Fruit fly (Drosophila melanogaster) whole organism, embryonic: ENCODE data around the gene Fgop2.

ENCODE experiments used
- Abd-B ChIP-seq: fragments of 200-800 bp; sonication (Bioruptor generic); optimal IDR thresholded peaks from 2 replicates; lab custom pipeline; 2018; ENCODE audit warnings: missing biosample characterization, mild to moderate bottlenecking, missing genetic modification characterization, moderate library complexity
- B-H1 ChIP-seq: fragments of 200-800 bp; sonication (Bioruptor generic); IDR thresholded peaks from 3 replicates; pipeline ENCODE4 v1.3.6; 2022; ENCODE audit warnings: missing biosample characterization, missing genetic modification characterization
- CG10209 ChIP-seq: fragments of 200-800 bp; sonication (Bioruptor generic); optimal IDR thresholded peaks from 3 replicates; lab custom pipeline; 2017; ENCODE audit warnings: missing biosample characterization, mild to moderate bottlenecking, missing genetic modification characterization, missing genetic modification reagents
- CG13287 ChIP-seq: fragments of 200-800 bp; sonication (Bioruptor generic); IDR thresholded peaks from 2 replicates; pipeline ENCODE4 v1.3.6; 2022; ENCODE audit warnings: missing biosample characterization, missing genetic modification characterization; ENCODE audit not compliant: partially characterized antibody
- CG15073 ChIP-seq: fragments of 200-800 bp; sonication (Bioruptor generic); optimal IDR thresholded peaks from 2 replicates; lab custom pipeline; 2016; ENCODE audit warnings: missing biosample characterization, missing genetic modification characterization
- CG17328 ChIP-seq: fragments of 200-800 bp; sonication (Bioruptor generic); IDR thresholded peaks from 2 replicates; pipeline ENCODE4 v1.3.6; 2022; ENCODE audit warnings: missing biosample characterization, missing genetic modification characterization
- CG18476 ChIP-seq: fragments of 200-800 bp; sonication (Bioruptor generic); optimal IDR thresholded peaks from 2 replicates; lab custom pipeline; 2016; ENCODE audit warnings: missing biosample characterization, mild to moderate bottlenecking, missing genetic modification characterization
- CG2199 ChIP-seq: fragments of 200-800 bp; sonication (Bioruptor generic); IDR thresholded peaks from 3 replicates; pipeline ENCODE4 v1.3.6; 2022; ENCODE audit warnings: missing biosample characterization, missing genetic modification characterization
- CG3163 ChIP-seq: fragments of 200-800 bp; sonication (Bioruptor generic); optimal IDR thresholded peaks from 3 replicates; lab custom pipeline; 2016; ENCODE audit warnings: missing biosample characterization, missing genetic modification characterization
- CG34224 ChIP-seq: fragments of 200-800 bp; sonication (Bioruptor generic); IDR thresholded peaks from 3 replicates; pipeline ENCODE4 v1.3.6; 2022; ENCODE audit warnings: missing biosample characterization, missing genetic modification characterization; ENCODE audit not compliant: partially characterized antibody
- CG4820 ChIP-seq: fragments of 200-800 bp; sonication (Bioruptor generic); optimal IDR thresholded peaks from 3 replicates; lab custom pipeline; 2016; ENCODE audit warnings: missing biosample characterization, missing genetic modification characterization
- CG7556 ChIP-seq: fragments of 200-800 bp; sonication (Bioruptor generic); optimal IDR thresholded peaks from 2 replicates; lab custom pipeline; 2017; ENCODE audit warnings: missing biosample characterization, mild to moderate bottlenecking, missing genetic modification characterization
- CG7745 ChIP-seq: fragments of 200-800 bp; sonication (Bioruptor generic); optimal IDR thresholded peaks from 2 replicates; lab custom pipeline; 2018; ENCODE audit warnings: missing biosample characterization, mild to moderate bottlenecking, missing genetic modification characterization, moderate library complexity
- CG8290 ChIP-seq, 3 experiments: fragments of 200-800 bp; sonication (Bioruptor generic); optimal IDR thresholded peaks; 2 replicates each; lab custom pipeline; 2016 to 2019; ENCODE audit warnings: missing biosample characterization in 3 of 3, missing genetic modification characterization in 3 of 3, mild to moderate bottlenecking in 2 of 3, moderate library complexity in 1 of 3
- Doc3 ChIP-seq: fragments of 200-800 bp; sonication (Bioruptor generic); IDR thresholded peaks from 3 replicates; pipeline ENCODE4 v1.3.6; 2022; ENCODE audit warnings: missing biosample characterization, missing genetic modification characterization; ENCODE audit not compliant: partially characterized antibody
- E2f1 ChIP-seq: fragments of 200-800 bp; sonication (Bioruptor generic); IDR thresholded peaks from 2 replicates; pipeline ENCODE4 v1.3.6; 2022; ENCODE audit warnings: missing biosample characterization, missing genetic modification characterization
- Eip74EF ChIP-seq, 2 experiments: fragments of 200-800 bp in 1 of 2; fragments of >200 bp in 1 of 2; sonication (Bioruptor generic) in 1 of 2; optimal IDR thresholded peaks; 2 replicates each; lab custom pipeline; 2017 to 2019; ENCODE audit warnings: missing biosample characterization in 2 of 2, missing genetic modification characterization in 2 of 2, mild to moderate bottlenecking in 1 of 2, moderate library complexity in 1 of 2
- Hr39 ChIP-seq: fragments of >200 bp; optimal IDR thresholded peaks from 2 replicates; lab custom pipeline; 2017
- Jarid2 ChIP-seq: fragments of 200-800 bp; sonication (Bioruptor generic); optimal IDR thresholded peaks from 3 replicates; lab custom pipeline; 2017; ENCODE audit warnings: mild to moderate bottlenecking, missing biosample characterization, missing genetic modification reagents, missing genetic modification characterization
- MBD-R2 ChIP-seq: fragments of 200-800 bp; sonication (Bioruptor generic); IDR thresholded peaks from 2 replicates; pipeline ENCODE4 v1.3.6; 2022; ENCODE audit warnings: missing biosample characterization, missing genetic modification characterization
- Max ChIP-seq: fragments of 200-800 bp; sonication (Bioruptor generic); optimal IDR thresholded peaks from 2 replicates; lab custom pipeline; 2016; ENCODE audit warnings: missing biosample characterization, mild to moderate bottlenecking, missing genetic modification characterization
- Nf-YC ChIP-seq: fragments of 200-800 bp; optimal IDR thresholded peaks from 3 replicates; lab custom pipeline; 2019; ENCODE audit warnings: missing biosample characterization, mild to moderate bottlenecking, missing genetic modification characterization, moderate library complexity
- Opbp ChIP-seq: fragments of 200-800 bp; sonication (Bioruptor generic); IDR thresholded peaks from 3 replicates; pipeline ENCODE4 v1.3.6; 2022; ENCODE audit warnings: missing biosample characterization, missing genetic modification characterization; ENCODE audit not compliant: partially characterized antibody
- Sox102F ChIP-seq: fragments of 200-800 bp; sonication (Bioruptor generic); optimal IDR thresholded peaks from 2 replicates; lab custom pipeline; 2018; ENCODE audit warnings: missing biosample characterization, mild to moderate bottlenecking, missing genetic modification characterization, moderate library complexity
- Sry-δ ChIP-seq: fragments of 200-800 bp; sonication (Bioruptor generic); optimal IDR thresholded peaks from 2 replicates; lab custom pipeline; 2016; ENCODE audit warnings: missing biosample characterization, missing genetic modification characterization
- Trl ChIP-seq, 3 experiments: fragments of >200 bp in 2 of 3; fragments of 200-800 bp in 1 of 3; sonication (Bioruptor generic) in 1 of 3; optimal IDR thresholded peaks; 2 replicates in 1 of 3; 3 replicates in 2 of 3; lab custom pipeline; 2016 to 2017; ENCODE audit warnings: missing biosample characterization in 1 of 3, missing genetic modification characterization in 1 of 3
- bbx ChIP-seq: fragments of 200-800 bp; sonication (Bioruptor generic); IDR thresholded peaks from 2 replicates; pipeline ENCODE4 v1.3.6; 2022; ENCODE audit warnings: missing biosample characterization, missing genetic modification characterization; ENCODE audit not compliant: partially characterized antibody
- ci ChIP-seq: fragments of 200-800 bp; sonication (Bioruptor generic); IDR thresholded peaks from 3 replicates; pipeline ENCODE4 v1.3.6; 2022; ENCODE audit warnings: missing biosample characterization, missing genetic modification characterization
- dati ChIP-seq: fragments of 200-800 bp; sonication (Bioruptor generic); IDR thresholded peaks from 2 replicates; pipeline ENCODE4 v1.3.6; 2022; ENCODE audit warnings: missing biosample characterization, missing genetic modification characterization
- dmrt99B ChIP-seq: fragments of 200-800 bp; sonication (Bioruptor generic); optimal IDR thresholded peaks from 2 replicates; lab custom pipeline; 2018; ENCODE audit warnings: missing biosample characterization, mild to moderate bottlenecking, missing genetic modification characterization, moderate library complexity
- gcm ChIP-seq: fragments of 200-800 bp; sonication (Bioruptor generic); optimal IDR thresholded peaks from 2 replicates; lab custom pipeline; 2019; ENCODE audit warnings: missing biosample characterization, mild to moderate bottlenecking, missing genetic modification characterization, moderate library complexity
- grau ChIP-seq: fragments of 200-800 bp; optimal IDR thresholded peaks from 3 replicates; lab custom pipeline; 2019; ENCODE audit warnings: missing biosample characterization, mild to moderate bottlenecking, missing genetic modification characterization, moderate library complexity
- grn ChIP-seq: fragments of 200-800 bp; sonication (Bioruptor generic); optimal IDR thresholded peaks from 3 replicates; lab custom pipeline; 2017; ENCODE audit warnings: missing biosample characterization, missing genetic modification characterization
- insv ChIP-seq, 2 experiments: fragments of 200-800 bp; sonication (Bioruptor generic); optimal IDR thresholded peaks; 3 replicates each; lab custom pipeline; 2016 to 2018; ENCODE audit warnings: missing biosample characterization in 2 of 2, missing genetic modification characterization in 2 of 2
- kah ChIP-seq: fragments of 200-800 bp; sonication (Bioruptor generic); optimal IDR thresholded peaks from 2 replicates; lab custom pipeline; 2018; ENCODE audit warnings: missing biosample characterization, mild to moderate bottlenecking, missing genetic modification characterization
- pan ChIP-seq, 4 experiments: fragments of >200 bp in 3 of 4; fragments of 200-800 bp in 1 of 4; sonication (Bioruptor generic) in 1 of 4; optimal IDR thresholded peaks in 3 of 4; IDR thresholded peaks in 1 of 4; 2 replicates each; pipeline versions ENCODE4 v1.3.6 to Lab custom; 2017 to 2022; ENCODE audit warnings: missing biosample characterization in 2 of 4, missing genetic modification characterization in 2 of 4, mixed read lengths in 1 of 4
- sr ChIP-seq: fragments of 200-800 bp; sonication (Bioruptor generic); IDR thresholded peaks from 3 replicates; pipeline ENCODE4 v1.3.6; 2022; ENCODE audit warnings: missing biosample characterization, missing genetic modification characterization
- stwl ChIP-seq: fragments of 200-800 bp; sonication (Bioruptor generic); optimal IDR thresholded peaks from 3 replicates; lab custom pipeline; 2018; ENCODE audit warnings: missing biosample characterization, mild to moderate bottlenecking, missing genetic modification characterization, moderate library complexity
- tna ChIP-seq: fragments of 200-800 bp; sonication (Bioruptor generic); IDR thresholded peaks from 2 replicates; pipeline ENCODE4 v1.3.6; 2022; ENCODE audit warnings: missing biosample characterization, missing genetic modification characterization; ENCODE audit not compliant: partially characterized antibody
- tx ChIP-seq: fragments of 200-800 bp; sonication (Bioruptor generic); optimal IDR thresholded peaks from 2 replicates; lab custom pipeline; 2016; ENCODE audit warnings: missing biosample characterization, missing genetic modification characterization
- unpg ChIP-seq: fragments of 200-800 bp; sonication (Bioruptor generic); optimal IDR thresholded peaks from 3 replicates; lab custom pipeline; 2018; ENCODE audit warnings: missing biosample characterization, mild to moderate bottlenecking, missing genetic modification characterization, moderate library complexity
- wek ChIP-seq: fragments of 200-800 bp; sonication (Bioruptor generic); optimal IDR thresholded peaks from 3 replicates; lab custom pipeline; 2018; ENCODE audit warnings: missing biosample characterization, mild to moderate bottlenecking, missing genetic modification characterization, moderate library complexity
- z ChIP-seq: fragments of 200-800 bp; sonication (Bioruptor generic); IDR thresholded peaks from 3 replicates; pipeline ENCODE4 v1.3.6; 2022; ENCODE audit warnings: missing biosample characterization, missing genetic modification characterization

The Fgop2 gene

dm6 chr2L:6948540-6948942 is 3.5 kb upstream of the Fgop2 start, which contains the start of gene ihog (continued):
- TF ChIP-seq CG4820 (GFP tag; lab: Kevin White, UChicago) (no peak), CG15073 (GFP tag; lab: Kevin White, UChicago) (no peak), grn (GFP tag; lab: Kevin White, UChicago) (no peak), wek (no peak), CG7556 (GFP tag; lab: Kevin White, UChicago) (peak; percentile 20), gcm (GFP tag; lab: Kevin White, UChicago) (peak; percentile 15), grau (tag; lab: Kevin White, UChicago) (no peak), ci (GFP tag; lab: Robert Waterston, UW) (peak; percentile 39; the same call in 1 of the 3 replicates), Jarid2 (GFP tag; lab: Kevin White, UChicago) (no peak), Doc3 (GFP tag; lab: Robert Waterston, UW) (peak; percentile 55; the same call in 2 of the 3 replicates), sr (no peak), Sry-δ (peak; percentile 3), Hr39 (no peak), unpg (GFP tag; lab: Kevin White, UChicago) (no peak), pan (optimal IDR thresholded peaks at IDR 0.05; lab: Kevin White, UChicago) (no peak), pan (GFP tag; optimal IDR thresholded peaks at IDR 0.05 in 1 of 2, IDR thresholded peaks at IDR 0.05 in 1 of 2) (no peak), CG13287 (GFP tag; lab: Robert Waterston, UW) (peak; percentile 70), tna (GFP tag; lab: Robert Waterston, UW) (peak; percentile 39; the same call in 1 of the 2 replicates), Opbp (GFP tag; lab: Robert Waterston, UW) (peak; percentile 67), CG34224 (GFP tag; lab: Robert Waterston, UW) (peak; percentile 52; the same call in 2 of the 3 replicates)

dm6 chr2L:6942714-6943113 is 2.4 kb downstream of the Fgop2 start, which contains the start of gene CG18304:
Gene CG18304 (minus strand): TSS chr2L:6942814.
- TF ChIP-seq dmrt99B (tag; lab: Kevin White, UChicago): no peak
- TF ChIP-seq CG17328 (GFP tag; lab: Robert Waterston, UW): 0 out of 2 replicates have a peak, but pooled peaks have one; percentile 7
- no peak for TF ChIP-seq dati (GFP tag; lab: Robert Waterston, UW)
- no peak for TF ChIP-seq insv (GFP tag; optimal IDR thresholded peaks at IDR 0.05; lab: Kevin White, UChicago)
- TF ChIP-seq Sox102F: no peak

- TF ChIP-seq CG3163 (GFP tag; lab: Kevin White, UChicago): peak; percentile 79
- no peak for TF ChIP-seq CG10209 (GFP tag; lab: Kevin White, UChicago)
- TF ChIP-seq kah (GFP tag; lab: Kevin White, UChicago): peak; percentile 54
- TF ChIP-seq CG18476 (GFP tag; lab: Kevin White, UChicago): no peak
- TF ChIP-seq pan (optimal IDR thresholded peaks at IDR 0.05; lab: Kevin White, UChicago): no peak
- peak in 1 of 2 experiments; percentile 19 for TF ChIP-seq pan (GFP tag; optimal IDR thresholded peaks at IDR 0.05 in 1 of 2, IDR thresholded peaks at IDR 0.05 in 1 of 2)
- TF ChIP-seq Nf-YC (tag; lab: Kevin White, UChicago): no peak
- 0 out of 3 replicates have a peak, but pooled peaks have one; percentile 49 for TF ChIP-seq z
- peak in 1 of 2 experiments; percentile 47 for TF ChIP-seq Trl (optimal IDR thresholded peaks at IDR 0.05; lab: Kevin White, UChicago)
- TF ChIP-seq Trl (GFP tag; optimal IDR thresholded peaks at IDR 0.05; lab: Kevin White, UChicago): no peak
These were observed 3.4 kb downstream of the Fgop2 start for dm6 chr2L:6941731-6942130.

- TF ChIP-seq tx (no peak), CG7745 (tag; lab: Kevin White, UChicago) (no peak), bbx (GFP tag; lab: Robert Waterston, UW) (0 out of 2 replicates have a peak, but pooled peaks have one; percentile 40), Max (GFP tag; lab: Kevin White, UChicago) (no peak), E2f1 (no peak), B-H1 (no peak), Trl (optimal IDR thresholded peaks at IDR 0.05; lab: Kevin White, UChicago) (peak in 1 of 2 experiments; percentile 35), Trl (GFP tag; optimal IDR thresholded peaks at IDR 0.05; lab: Kevin White, UChicago) (no peak), Eip74EF (GFP tag; optimal IDR thresholded peaks at IDR 0.05; lab: Kevin White, UChicago) (no peak), MBD-R2 (GFP tag; lab: Robert Waterston, UW) (peak; percentile 32; the same call in 1 of the 2 replicates), CG8290 (GFP tag; optimal IDR thresholded peaks at IDR 0.05; lab: Kevin White, UChicago) (peak; percentile 33), CG8290 (tag; optimal IDR thresholded peaks at IDR 0.05; lab: Kevin White, UChicago) (peak in 1 of 2 experiments; percentile 35), Abd-B (GFP tag; lab: Kevin White, UChicago) (no peak), stwl (tag; lab: Kevin White, UChicago) (peak; percentile 42), wek (no peak), CG2199 (GFP tag; lab: Robert Waterston, UW) (0 out of 3 replicates have a peak, but pooled peaks have one; percentile 56)
These were observed 5.4 kb downstream of the Fgop2 start for dm6 chr2L:6939698-6940097.
